Worm (Caenorhabditis elegans): Measurements from ENCODE around the gene sel-12.

The sel-12 gene

DNA sequence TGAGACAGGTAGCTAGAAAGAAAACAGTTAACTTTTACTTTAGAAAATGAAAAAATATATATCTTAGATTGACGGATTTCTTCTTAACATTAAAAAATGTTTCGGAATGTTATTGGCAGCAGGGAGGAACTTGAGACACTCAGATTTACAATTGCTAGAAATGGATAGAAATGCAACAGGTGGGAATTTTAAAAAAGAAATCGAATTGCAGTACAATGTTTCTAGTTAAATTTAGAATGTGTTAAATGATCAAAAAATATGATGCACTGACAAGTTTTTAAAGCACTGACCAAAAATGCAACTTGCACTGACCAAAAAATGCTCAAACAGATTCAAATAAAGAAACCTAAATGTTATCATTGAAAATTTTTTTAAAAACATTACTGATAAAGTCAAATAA, 10.5 kb downstream of the sel-12 start:
- no peak for TF ChIP-seq B0310.2 (tag; optimal IDR thresholded peaks at IDR 0.05)
- TF ChIP-seq ama-1 (optimal IDR thresholded peaks at IDR 0.05) = no peak
- TF ChIP-seq aly-1 (tag; optimal IDR thresholded peaks at IDR 0.05) = no peak
- no peak for TF ChIP-seq pes-1 (GFP tag; IDR thresholded peaks at IDR 0.05)
- no peak for TF ChIP-seq F13C5.2 (tag; optimal IDR thresholded peaks at IDR 0.05)
- no peak for TF ChIP-seq ets-7 (tag; optimal IDR thresholded peaks at IDR 0.05)
- TF ChIP-seq hmbx-1 (tag; optimal IDR thresholded peaks at IDR 0.05) = no peak
- TF ChIP-seq ceh-13 (GFP tag; optimal IDR thresholded peaks at IDR 0.05) = no peak
- no peak for TF ChIP-seq tbx-37 (GFP tag; conservative IDR thresholded peaks at IDR 0.05)
- no peak for TF ChIP-seq hnd-1 (tag; optimal IDR thresholded peaks at IDR 0.05)
- no peak for TF ChIP-seq tbx-11 (GFP tag; IDR thresholded peaks at IDR 0.05)
- no peak for TF ChIP-seq flt-1 (GFP tag; IDR thresholded peaks at IDR 0.05)
- TF ChIP-seq hmg-4 (GFP tag; optimal IDR thresholded peaks at IDR 0.05) = no peak
- no peak for TF ChIP-seq ceh-36 (tag; optimal IDR thresholded peaks at IDR 0.05)
- TF ChIP-seq sea-1 (GFP tag; conservative IDR thresholded peaks at IDR 0.05) = no peak

DNA sequence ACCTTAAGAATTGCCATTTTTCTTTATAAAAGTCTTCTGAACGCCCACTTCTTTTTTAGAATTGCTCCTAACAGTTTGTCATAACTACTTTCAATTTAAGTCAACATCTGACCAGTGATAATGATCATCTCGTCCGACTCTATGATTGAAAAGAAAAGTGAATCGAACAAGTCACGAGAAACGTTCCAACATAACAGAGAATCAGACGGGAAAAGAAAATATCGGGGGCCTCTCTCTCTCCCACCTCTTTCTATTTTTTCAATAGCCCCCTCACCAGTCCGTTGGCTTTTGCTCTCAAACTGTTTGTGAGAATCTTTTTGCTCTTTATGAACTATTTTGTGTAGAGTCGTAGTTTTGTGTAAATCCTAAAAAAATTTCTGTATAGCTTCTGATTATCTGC, 12.0 kb downstream of the sel-12 start:
- TF ChIP-seq pes-1 (GFP tag; IDR thresholded peaks at IDR 0.05) = no peak
- TF ChIP-seq ceh-36 (tag; optimal IDR thresholded peaks at IDR 0.05) = no peak
- TF ChIP-seq tbx-11 (GFP tag; IDR thresholded peaks at IDR 0.05) = no peak
- no peak for TF ChIP-seq ama-1 (optimal IDR thresholded peaks at IDR 0.05)
- TF ChIP-seq hmg-4 (GFP tag; optimal IDR thresholded peaks at IDR 0.05) = no peak
- TF ChIP-seq hnd-1 (tag; optimal IDR thresholded peaks at IDR 0.05) = no peak
- TF ChIP-seq ceh-13 (GFP tag; optimal IDR thresholded peaks at IDR 0.05) = no peak

- TF ChIP-seq B0310.2 (tag; optimal IDR thresholded peaks at IDR 0.05) (no peak), ceh-36 (tag; optimal IDR thresholded peaks at IDR 0.05) (no peak), F13C5.2 (tag; optimal IDR thresholded peaks at IDR 0.05) (peak; percentile 21)
Measured at ce11 chrX:932874-933273, 17.2 kb downstream of the sel-12 start.

- TF ChIP-seq B0310.2 (tag; optimal IDR thresholded peaks at IDR 0.05) (no peak), pes-1 (GFP tag; IDR thresholded peaks at IDR 0.05) (no peak), scrt-1 (GFP tag; IDR thresholded peaks at IDR 0.05) (no peak), tra-4 (tag; optimal IDR thresholded peaks at IDR 0.05) (no peak), hnd-1 (tag; optimal IDR thresholded peaks at IDR 0.05) (no peak), flt-1 (GFP tag; IDR thresholded peaks at IDR 0.05) (no peak), ets-7 (tag; optimal IDR thresholded peaks at IDR 0.05) (no peak), ceh-36 (tag; optimal IDR thresholded peaks at IDR 0.05) (no peak), ama-1 (optimal IDR thresholded peaks at IDR 0.05) (no peak), tbx-37 (GFP tag; conservative IDR thresholded peaks at IDR 0.05) (no peak), aly-1 (tag; optimal IDR thresholded peaks at IDR 0.05) (no peak), ceh-13 (GFP tag; optimal IDR thresholded peaks at IDR 0.05) (no peak), F13C5.2 (tag; optimal IDR thresholded peaks at IDR 0.05) (no peak)
Measured at ce11 chrX:933504-933903, 17.8 kb downstream of the sel-12 start, which contains the start of gene F35H12.1. Gene F35H12.1, plus strand, starts transcription at chrX:933804.

DNA sequence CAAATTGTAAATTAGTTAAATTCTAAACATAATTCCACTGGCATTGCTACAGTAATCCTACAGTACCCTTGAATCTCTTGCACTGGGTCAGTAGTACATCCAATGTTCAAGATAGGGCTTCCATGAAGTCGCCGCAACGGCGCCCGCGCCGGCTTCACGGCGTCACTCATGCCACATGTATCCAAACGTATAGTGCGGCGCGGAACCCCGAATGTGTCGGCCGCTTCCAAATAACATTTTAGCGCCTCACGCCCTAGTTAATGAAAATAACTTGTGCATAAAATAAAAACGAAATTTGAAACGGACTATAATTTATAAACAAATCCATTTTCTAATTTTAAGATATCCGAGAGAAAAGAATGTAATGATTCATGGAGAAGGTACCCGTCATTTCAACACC, 20.3 kb downstream of the sel-12 start:
- no peak for TF ChIP-seq ama-1 (optimal IDR thresholded peaks at IDR 0.05)
- TF ChIP-seq hnd-1 (tag; optimal IDR thresholded peaks at IDR 0.05) = no peak
- TF ChIP-seq ceh-13 (GFP tag; optimal IDR thresholded peaks at IDR 0.05) = no peak
- TF ChIP-seq ets-7 (tag; optimal IDR thresholded peaks at IDR 0.05) = no peak
- no peak for TF ChIP-seq hmg-4 (GFP tag; optimal IDR thresholded peaks at IDR 0.05)
- no peak for TF ChIP-seq tbx-11 (GFP tag; IDR thresholded peaks at IDR 0.05)
- TF ChIP-seq B0310.2 (tag; optimal IDR thresholded peaks at IDR 0.05) = no peak
- TF ChIP-seq aly-1 (tag; optimal IDR thresholded peaks at IDR 0.05) = no peak
- TF ChIP-seq pes-1 (GFP tag; IDR thresholded peaks at IDR 0.05) = no peak
- no peak for TF ChIP-seq tbx-37 (GFP tag; conservative IDR thresholded peaks at IDR 0.05)
- TF ChIP-seq flt-1 (GFP tag; IDR thresholded peaks at IDR 0.05) = no peak
- no peak for TF ChIP-seq ceh-36 (tag; optimal IDR thresholded peaks at IDR 0.05)
- no peak for TF ChIP-seq sea-1 (GFP tag; conservative IDR thresholded peaks at IDR 0.05)
- no peak for TF ChIP-seq F13C5.2 (tag; optimal IDR thresholded peaks at IDR 0.05)
- TF ChIP-seq tra-4 (tag; optimal IDR thresholded peaks at IDR 0.05) = no peak
- TF ChIP-seq scrt-1 (GFP tag; IDR thresholded peaks at IDR 0.05) = no peak
- no peak for TF ChIP-seq hmbx-1 (tag; optimal IDR thresholded peaks at IDR 0.05)

DNA sequence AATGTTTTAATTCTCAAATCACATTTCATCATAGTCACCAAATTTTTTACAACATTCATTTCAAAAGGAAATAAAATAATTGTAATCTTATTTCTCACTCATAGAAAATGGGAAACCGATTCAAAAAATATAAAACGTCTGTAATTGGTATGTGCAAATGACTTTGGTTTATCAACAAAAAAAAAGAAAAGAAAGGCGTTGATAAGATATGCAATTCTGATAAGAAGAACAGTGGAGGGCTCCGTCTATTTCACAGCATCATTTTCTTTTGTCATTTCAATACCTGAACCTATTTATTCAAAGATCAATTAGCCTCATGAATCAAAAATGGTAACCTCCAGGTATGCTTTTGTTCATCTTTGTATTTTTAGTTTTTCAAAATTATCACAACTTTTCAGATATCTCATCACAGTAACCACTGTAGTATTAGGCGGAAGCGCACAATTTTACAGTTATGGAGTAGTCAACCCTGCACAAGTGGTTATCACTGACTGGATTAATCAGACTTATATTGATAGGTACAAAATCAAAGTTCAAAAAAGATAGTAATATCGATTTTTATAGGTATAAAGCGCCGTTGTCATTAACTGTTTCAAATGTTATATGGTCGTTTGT, 22.7 kb downstream of the sel-12 start, which contains the start of gene F53H8.3:
Gene F53H8.3, plus strand, starts transcription at position 275 of the 615 bp plus-strand sequence.
- TF ChIP-seq hmg-4 (GFP tag; optimal IDR thresholded peaks at IDR 0.05) (no peak), ceh-13 (GFP tag; optimal IDR thresholded peaks at IDR 0.05) (no peak), sea-1 (GFP tag; conservative IDR thresholded peaks at IDR 0.05) (no peak), F13C5.2 (tag; optimal IDR thresholded peaks at IDR 0.05) (no peak), aly-1 (tag; optimal IDR thresholded peaks at IDR 0.05) (no peak)

DNA sequence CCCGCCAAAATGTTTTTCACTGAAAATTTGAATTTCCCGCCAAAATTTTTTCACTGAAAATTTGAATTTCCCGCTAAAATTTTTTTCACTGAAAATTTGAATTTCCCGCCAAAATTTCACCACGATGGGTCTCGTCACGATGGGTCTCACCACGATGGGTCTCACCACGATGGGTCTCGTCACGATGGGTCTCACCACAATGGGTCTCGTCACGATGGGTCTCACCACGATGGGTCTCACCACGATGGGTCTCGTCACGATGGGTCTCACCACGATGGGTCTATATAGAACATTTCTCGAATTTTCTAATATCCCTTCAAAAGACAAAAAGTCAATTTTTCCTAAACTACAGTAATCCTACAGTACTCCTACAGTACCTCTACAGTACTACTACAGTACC, 28.0 kb downstream of the sel-12 start:
- TF ChIP-seq flt-1 (GFP tag; IDR thresholded peaks at IDR 0.05) (0 out of 2 replicates have a peak, but pooled peaks have one; percentile 39), pes-1 (GFP tag; IDR thresholded peaks at IDR 0.05) (peak; percentile 47; the same call in 1 of the 2 replicates)

ce11 chrX:945669-946068, 30.0 kb downstream of the sel-12 start:
- no peak for TF ChIP-seq pes-1 (GFP tag; IDR thresholded peaks at IDR 0.05)
- TF ChIP-seq sea-1 (GFP tag; conservative IDR thresholded peaks at IDR 0.05) = no peak
- TF ChIP-seq tbx-11 (GFP tag; IDR thresholded peaks at IDR 0.05) = no peak
- TF ChIP-seq B0310.2 (tag; optimal IDR thresholded peaks at IDR 0.05) = no peak
- no peak for TF ChIP-seq tbx-37 (GFP tag; conservative IDR thresholded peaks at IDR 0.05)
- TF ChIP-seq ama-1 (optimal IDR thresholded peaks at IDR 0.05) = no peak
- no peak for TF ChIP-seq hnd-1 (tag; optimal IDR thresholded peaks at IDR 0.05)
- TF ChIP-seq F13C5.2 (tag; optimal IDR thresholded peaks at IDR 0.05) = no peak
- no peak for TF ChIP-seq aly-1 (tag; optimal IDR thresholded peaks at IDR 0.05)
- no peak for TF ChIP-seq ets-7 (tag; optimal IDR thresholded peaks at IDR 0.05)
- TF ChIP-seq ceh-36 (tag; optimal IDR thresholded peaks at IDR 0.05) = no peak
- TF ChIP-seq hmbx-1 (tag; optimal IDR thresholded peaks at IDR 0.05) = no peak
- no peak for TF ChIP-seq tra-4 (tag; optimal IDR thresholded peaks at IDR 0.05)
- no peak for TF ChIP-seq scrt-1 (GFP tag; IDR thresholded peaks at IDR 0.05)
- TF ChIP-seq flt-1 (GFP tag; IDR thresholded peaks at IDR 0.05) = no peak
